Fruit fly (Drosophila melanogaster) whole organism, embryonic: ENCODE measurements around the gene CG14420.

Source experiments
- Ada2b ChIP-seq: fragments of 200-800 bp; sonication (Bioruptor generic); IDR thresholded peaks from 2 replicates; pipeline ENCODE4 v1.3.6; 2022; ENCODE audit warnings: missing biosample characterization, missing genetic modification characterization
- Asciz ChIP-seq: fragments of 200-800 bp; sonication (Bioruptor generic); optimal IDR thresholded peaks from 2 replicates; lab custom pipeline; 2017; ENCODE audit warnings: missing biosample characterization, mild to moderate bottlenecking, missing genetic modification characterization, missing genetic modification reagents
- Bteb2 ChIP-seq: fragments of 200-800 bp; sonication (Bioruptor generic); optimal IDR thresholded peaks from 2 replicates; lab custom pipeline; 2016; ENCODE audit warnings: missing biosample characterization, missing genetic modification characterization
- C15 ChIP-seq: fragments of 200-800 bp; sonication (Bioruptor generic); IDR thresholded peaks from 3 replicates; pipeline ENCODE4 v1.3.6; 2022; ENCODE audit warnings: missing biosample characterization, missing genetic modification characterization
- CG10979 ChIP-seq: fragments of 200-800 bp; sonication (Bioruptor generic); optimal IDR thresholded peaks from 2 replicates; lab custom pipeline; 2018; ENCODE audit warnings: missing biosample characterization, mild to moderate bottlenecking, missing genetic modification characterization, moderate library complexity
- CG12659 ChIP-seq: fragments of 200-800 bp; sonication (Bioruptor generic); optimal IDR thresholded peaks from 3 replicates; lab custom pipeline; 2017; ENCODE audit warnings: mild to moderate bottlenecking, missing biosample characterization, missing genetic modification reagents, missing genetic modification characterization
- CG14860 ChIP-seq: fragments of 200-800 bp; sonication (Bioruptor generic); IDR thresholded peaks from 3 replicates; pipeline ENCODE4 v1.3.6; 2022; ENCODE audit warnings: missing biosample characterization, missing genetic modification characterization; ENCODE audit not compliant: partially characterized antibody
- CG15696 ChIP-seq: fragments of 200-800 bp; sonication (Bioruptor generic); optimal IDR thresholded peaks from 2 replicates; lab custom pipeline; 2019; ENCODE audit warnings: missing biosample characterization, mild to moderate bottlenecking, missing genetic modification characterization, moderate library complexity
- CG16863 ChIP-seq: fragments of 200-800 bp; sonication (Bioruptor generic); optimal IDR thresholded peaks from 3 replicates; lab custom pipeline; 2016; ENCODE audit warnings: missing biosample characterization, missing genetic modification characterization
- CG17568 ChIP-seq: fragments of 200-800 bp; sonication (Bioruptor generic); optimal IDR thresholded peaks from 2 replicates; lab custom pipeline; 2018; ENCODE audit warnings: missing biosample characterization, mild to moderate bottlenecking, missing genetic modification characterization, moderate library complexity
- CG17912 ChIP-seq: fragments of 200-800 bp; sonication (Bioruptor generic); optimal IDR thresholded peaks from 2 replicates; lab custom pipeline; 2018; ENCODE audit warnings: missing biosample characterization, mild to moderate bottlenecking, missing genetic modification characterization
- CG18011 ChIP-seq: fragments of 200-800 bp; sonication (Bioruptor generic); optimal IDR thresholded peaks from 2 replicates; lab custom pipeline; 2017; ENCODE audit warnings: missing biosample characterization, missing genetic modification characterization, mild to moderate bottlenecking, moderate library complexity, missing genotype
- CG30431 ChIP-seq: fragments of 200-800 bp; sonication (Bioruptor generic); optimal IDR thresholded peaks from 2 replicates; lab custom pipeline; 2017; ENCODE audit warnings: missing biosample characterization, missing genetic modification characterization
- CG34224 ChIP-seq: fragments of 200-800 bp; sonication (Bioruptor generic); IDR thresholded peaks from 3 replicates; pipeline ENCODE4 v1.3.6; 2022; ENCODE audit warnings: missing biosample characterization, missing genetic modification characterization; ENCODE audit not compliant: partially characterized antibody
- CG3995 ChIP-seq: fragments of 200-800 bp; sonication (Bioruptor generic); optimal IDR thresholded peaks from 3 replicates; lab custom pipeline; 2016; ENCODE audit warnings: missing biosample characterization, missing genetic modification characterization
- CG4820 ChIP-seq: fragments of 200-800 bp; sonication (Bioruptor generic); optimal IDR thresholded peaks from 3 replicates; lab custom pipeline; 2016; ENCODE audit warnings: missing biosample characterization, missing genetic modification characterization
- CG7556 ChIP-seq: fragments of 200-800 bp; sonication (Bioruptor generic); optimal IDR thresholded peaks from 2 replicates; lab custom pipeline; 2017; ENCODE audit warnings: missing biosample characterization, mild to moderate bottlenecking, missing genetic modification characterization
- CG9437 ChIP-seq: fragments of 200-800 bp; sonication (Bioruptor generic); optimal IDR thresholded peaks from 2 replicates; lab custom pipeline; 2018; ENCODE audit warnings: missing biosample characterization, mild to moderate bottlenecking, missing genetic modification characterization
- Dad ChIP-seq: fragments of 200-800 bp; sonication (Bioruptor generic); optimal IDR thresholded peaks from 3 replicates; lab custom pipeline; 2016; ENCODE audit warnings: missing biosample characterization, missing genetic modification characterization
- Dll ChIP-seq: fragments of 200-800 bp; sonication (Bioruptor generic); IDR thresholded peaks from 4 replicates; pipeline ENCODE4 v1.3.6; 2022; ENCODE audit warnings: missing biosample characterization, missing genetic modification characterization; ENCODE audit not compliant: partially characterized antibody
- Drgx ChIP-seq: fragments of 200-800 bp; sonication (Bioruptor generic); IDR thresholded peaks from 2 replicates; pipeline ENCODE4 v1.3.6; 2022; ENCODE audit warnings: missing biosample characterization, missing genetic modification characterization
- Hsf ChIP-seq: fragments of 200-800 bp; sonication (Bioruptor generic); optimal IDR thresholded peaks from 3 replicates; lab custom pipeline; 2016; ENCODE audit warnings: missing biosample characterization, missing genetic modification characterization
- Med ChIP-seq: fragments of 200-800 bp; sonication (Bioruptor generic); peaks from one replicate; lab custom pipeline; 2016; ENCODE audit warnings: missing biosample characterization, missing genetic modification characterization, mild to moderate bottlenecking, inconsistent platforms, moderate library complexity
- Scr ChIP-seq: fragments of 200-800 bp; sonication (Bioruptor generic); IDR thresholded peaks from 2 replicates; pipeline ENCODE4 v1.3.6; 2022; ENCODE audit warnings: missing biosample characterization, missing genetic modification characterization; ENCODE audit not compliant: partially characterized antibody
- Tbp ChIP-seq: fragments of >200 bp; optimal IDR thresholded peaks from 2 replicates; lab custom pipeline; 2018; ENCODE audit warnings: missing biosample characterization, missing genetic modification characterization
- Trl ChIP-seq, 3 experiments: fragments of >200 bp in 2 of 3; fragments of 200-800 bp in 1 of 3; sonication (Bioruptor generic) in 1 of 3; optimal IDR thresholded peaks; 2 replicates in 1 of 3; 3 replicates in 2 of 3; lab custom pipeline; 2016 to 2017; ENCODE audit warnings: missing biosample characterization in 1 of 3, missing genetic modification characterization in 1 of 3
- az2 ChIP-seq: fragments of 200-800 bp; sonication (Bioruptor generic); optimal IDR thresholded peaks from 3 replicates; lab custom pipeline; 2016; ENCODE audit warnings: missing biosample characterization, missing genetic modification characterization
- cato ChIP-seq: fragments of 200-800 bp; sonication (Bioruptor generic); optimal IDR thresholded peaks from 2 replicates; lab custom pipeline; 2016; ENCODE audit warnings: missing biosample characterization, missing genetic modification characterization, borderline replicate concordance
- emc ChIP-seq: fragments of 200-800 bp; sonication (Bioruptor generic); optimal IDR thresholded peaks from 2 replicates; lab custom pipeline; 2016; ENCODE audit warnings: missing biosample characterization, missing genetic modification characterization
- ems ChIP-seq: fragments of 200-800 bp; sonication (Bioruptor generic); optimal IDR thresholded peaks from 3 replicates; lab custom pipeline; 2016; ENCODE audit warnings: missing biosample characterization, missing genetic modification characterization
- en ChIP-seq: fragments of 200-800 bp; sonication (Bioruptor generic); optimal IDR thresholded peaks from 2 replicates; lab custom pipeline; 2016; ENCODE audit warnings: missing biosample characterization, missing genetic modification characterization
- esg ChIP-seq: fragments of 200-800 bp; sonication (Bioruptor generic); conservative IDR thresholded peaks from 2 replicates; pipeline ENCODE4 v1.3.6; 2022; ENCODE audit warnings: missing biosample characterization, missing genetic modification characterization
- ewg ChIP-seq: fragments of 200-800 bp; sonication (Bioruptor generic); optimal IDR thresholded peaks from 3 replicates; lab custom pipeline; 2017; ENCODE audit warnings: mild to moderate bottlenecking, missing biosample characterization, missing genetic modification reagents, missing genetic modification characterization
- eyg ChIP-seq: fragments of 200-800 bp; sonication (Bioruptor generic); optimal IDR thresholded peaks from 3 replicates; lab custom pipeline; 2016; ENCODE audit warnings: missing biosample characterization, missing genetic modification characterization
- fd96Cb ChIP-seq: fragments of 200-800 bp; sonication (Bioruptor generic); optimal IDR thresholded peaks from 2 replicates; lab custom pipeline; 2018; ENCODE audit warnings: missing biosample characterization, mild to moderate bottlenecking, missing genetic modification characterization, moderate library complexity
- fu2 ChIP-seq: fragments of 200-800 bp; sonication (Bioruptor generic); optimal IDR thresholded peaks from 2 replicates; lab custom pipeline; 2016; ENCODE audit warnings: missing biosample characterization, missing genetic modification characterization
- hb ChIP-seq: fragments of 200-800 bp; sonication (Bioruptor generic); IDR thresholded peaks from 3 replicates; pipeline ENCODE4 v1.3.6; 2022; ENCODE audit warnings: missing biosample characterization, missing genetic modification characterization; ENCODE audit not compliant: partially characterized antibody
- lab ChIP-seq: fragments of 200-800 bp; sonication (Bioruptor generic); optimal IDR thresholded peaks from 3 replicates; lab custom pipeline; 2017; ENCODE audit warnings: missing biosample characterization, missing genetic modification characterization, mild to moderate bottlenecking, moderate library complexity, missing genetic modification reagents
- lilli ChIP-seq: fragments of 200-800 bp; sonication (Bioruptor generic); optimal IDR thresholded peaks from 3 replicates; lab custom pipeline; 2016; ENCODE audit warnings: missing biosample characterization, missing genetic modification characterization
- lola ChIP-seq, 3 experiments: fragments of >200 bp in 2 of 3; fragments of 200-800 bp in 1 of 3; sonication (Bioruptor generic) in 1 of 3; optimal IDR thresholded peaks; 2 replicates each; lab custom pipeline; 2017 to 2019; ENCODE audit warnings: missing biosample characterization in 3 of 3, missing genetic modification characterization in 3 of 3, mild to moderate bottlenecking in 1 of 3, moderate library complexity in 1 of 3
- nau ChIP-seq: fragments of 200-800 bp; sonication (Bioruptor generic); optimal IDR thresholded peaks from 3 replicates; lab custom pipeline; 2017; ENCODE audit warnings: missing biosample characterization, mild to moderate bottlenecking, missing genetic modification characterization, missing genetic modification reagents
- pb ChIP-seq: fragments of 200-800 bp; sonication (Bioruptor generic); optimal IDR thresholded peaks from 3 replicates; lab custom pipeline; 2016; ENCODE audit warnings: missing biosample characterization, missing genetic modification characterization
- pfk ChIP-seq: fragments of 200-800 bp; sonication (Bioruptor generic); optimal IDR thresholded peaks from 2 replicates; lab custom pipeline; 2018; ENCODE audit warnings: missing biosample characterization, mild to moderate bottlenecking, missing genetic modification characterization, moderate library complexity
- prd ChIP-seq, 3 experiments: fragments of >200 bp in 2 of 3; fragments of 200-800 bp in 1 of 3; sonication (Bioruptor generic) in 1 of 3; optimal IDR thresholded peaks in 2 of 3; IDR thresholded peaks in 1 of 3; 2 replicates in 2 of 3; 3 replicates in 1 of 3; pipeline versions ENCODE4 v1.3.6 to Lab custom; 2017 to 2022; ENCODE audit warnings: missing biosample characterization in 1 of 3, missing genetic modification characterization in 1 of 3
- run ChIP-seq: fragments of 200-800 bp; sonication (Bioruptor generic); optimal IDR thresholded peaks from 3 replicates; lab custom pipeline; 2018; ENCODE audit warnings: missing biosample characterization, mild to moderate bottlenecking, missing genetic modification characterization
- shn ChIP-seq: fragments of 200-800 bp; sonication (Bioruptor generic); optimal IDR thresholded peaks from 3 replicates; lab custom pipeline; 2016; ENCODE audit warnings: missing biosample characterization, missing genetic modification characterization
- tx ChIP-seq: fragments of 200-800 bp; sonication (Bioruptor generic); optimal IDR thresholded peaks from 2 replicates; lab custom pipeline; 2016; ENCODE audit warnings: missing biosample characterization, missing genetic modification characterization

CG14420 gene

DNA sequence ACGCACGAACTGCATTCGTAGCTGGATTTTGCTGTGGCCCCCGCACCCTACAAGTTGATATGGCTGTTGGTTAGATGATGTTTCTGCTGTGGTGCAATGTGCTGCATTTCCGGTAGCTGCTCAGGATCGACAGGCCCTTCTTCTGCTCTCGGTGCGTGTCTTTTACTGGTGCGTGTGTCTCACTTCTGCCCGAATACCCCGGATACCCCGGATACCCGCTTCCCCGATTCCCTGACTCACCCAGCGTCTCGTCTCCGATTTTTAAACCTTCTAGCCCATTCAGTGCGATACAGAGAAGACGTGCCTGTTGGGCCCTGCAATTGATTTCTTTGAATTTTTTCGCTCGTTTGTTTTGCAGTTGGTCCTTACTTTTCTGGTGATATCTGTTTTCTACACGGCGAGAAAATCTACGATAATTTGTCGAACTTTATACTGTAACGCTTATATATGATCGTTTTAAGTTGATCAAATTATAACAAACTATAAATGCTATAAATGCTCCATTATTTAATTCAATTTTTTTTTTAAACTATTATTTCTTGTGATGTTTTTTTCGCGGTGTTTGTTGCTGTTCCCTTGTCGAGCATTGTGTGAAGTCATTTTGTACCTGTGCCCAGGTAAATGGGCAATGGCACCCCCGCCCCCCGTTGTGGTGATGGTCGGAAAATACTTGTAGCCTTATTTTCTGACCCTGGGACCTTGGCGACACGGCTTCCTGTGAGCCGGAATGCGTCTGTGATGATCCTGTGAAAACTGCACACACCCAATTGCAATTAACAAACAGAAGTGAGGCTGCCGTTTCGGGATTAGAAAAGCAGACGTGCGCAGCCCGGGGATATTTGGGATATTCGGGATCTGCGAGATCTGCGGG, 46.5 kb downstream of the CG14420 start (continued):
- TF ChIP-seq ems (no peak), Drgx (GFP tag; lab: Robert Waterston, UW) (no peak), az2 (GFP tag; lab: Kevin White, UChicago) (peak; percentile 49), CG3995 (GFP tag; lab: Kevin White, UChicago) (no peak), CG4820 (GFP tag; lab: Kevin White, UChicago) (peak; percentile 35), CG17568 (GFP tag; lab: Kevin White, UChicago) (no peak), lilli (peak; percentile 30), CG18011 (GFP tag; lab: Kevin White, UChicago) (no peak), cato (GFP tag; lab: Kevin White, UChicago) (no peak), pfk (no peak), Asciz (no peak), C15 (GFP tag; lab: Robert Waterston, UW) (no peak), Tbp (GFP tag; lab: Kevin White, UChicago) (no peak), Dad (GFP tag; lab: Kevin White, UChicago) (no peak), ewg (GFP tag; lab: Kevin White, UChicago) (no peak), CG14860 (GFP tag; lab: Robert Waterston, UW) (no peak), Hsf (peak; percentile 58), tx (GFP tag; lab: Kevin White, UChicago) (no peak), Bteb2 (GFP tag; lab: Kevin White, UChicago) (no peak), CG10979 (peak; percentile 86), fd96Cb (tag; lab: Kevin White, UChicago) (peak; percentile 52), fu2 (GFP tag; lab: Kevin White, UChicago) (no peak), esg (GFP tag; lab: Robert Waterston, UW) (no peak), Med (GFP tag; lab: Kevin White, UChicago) (peak; percentile 7), Trl (optimal IDR thresholded peaks at IDR 0.05; lab: Kevin White, UChicago) (no peak), Trl (GFP tag; optimal IDR thresholded peaks at IDR 0.05; lab: Kevin White, UChicago) (peak; percentile 61), prd (optimal IDR thresholded peaks at IDR 0.05; lab: Kevin White, UChicago) (no peak), prd (GFP tag; IDR thresholded peaks at IDR 0.05; lab: Robert Waterston, UW) (peak; percentile 94), CG15696 (tag; lab: Kevin White, UChicago) (peak; percentile 97), en (GFP tag; lab: Kevin White, UChicago) (no peak), CG12659 (GFP tag; lab: Kevin White, UChicago) (no peak), CG7556 (GFP tag; lab: Kevin White, UChicago) (peak; percentile 49), run (no peak), Scr (GFP tag; lab: Robert Waterston, UW) (no peak), eyg (GFP tag; lab: Kevin White, UChicago) (no peak), hb (no peak), shn (GFP tag; lab: Kevin White, UChicago) (no peak), emc (GFP tag; lab: Kevin White, UChicago) (no peak), CG17912 (GFP tag; lab: Kevin White, UChicago) (no peak), CG16863 (GFP tag; lab: Kevin White, UChicago) (peak; percentile 25), lab (no peak), pb (GFP tag; lab: Kevin White, UChicago) (no peak), Dll (GFP tag; lab: Robert Waterston, UW) (no peak), Ada2b (GFP tag; lab: Robert Waterston, UW) (no peak), nau (GFP tag; lab: Kevin White, UChicago) (no peak), lola (GFP tag; optimal IDR thresholded peaks at IDR 0.05; lab: Kevin White, UChicago) (peak in 1 of 3 experiments; percentile 87), CG34224 (GFP tag; lab: Robert Waterston, UW) (no peak), CG9437 (GFP tag; lab: Kevin White, UChicago) (no peak), CG30431 (GFP tag; lab: Kevin White, UChicago) (peak; percentile 31)
